Fruit fly (Drosophila melanogaster): Measurements from ENCODE around the gene CG9992.

The CG9992 gene

dm6 chrX:16384843-16385726, at the start of gene CG9992, which contains the start of gene CG4239:
Gene CG9992, minus strand, starts transcription at chrX:16384908.
Gene CG4239, plus strand, starts transcription at chrX:16385278.
- peak; percentile 73; the same call in 2 of the 3 replicates for TF ChIP-seq CG4496 (GFP tag; IDR thresholded peaks at IDR 0.05)
- TF ChIP-seq Ets98B (GFP tag; IDR thresholded peaks at IDR 0.05): peak; percentile 36; the same call in 1 of the 2 replicates
- peak; percentile 66; the same call in 1 of the 3 replicates for TF ChIP-seq fd96Ca (GFP tag; IDR thresholded peaks at IDR 0.05)
- TF ChIP-seq CG9948 (tag; optimal IDR thresholded peaks at IDR 0.05): peak; percentile 62
- peak; percentile 10 for TF ChIP-seq CG34367 (tag; optimal IDR thresholded peaks at IDR 0.05)
- peak; percentile 47 for TF ChIP-seq Snoo (tag; optimal IDR thresholded peaks at IDR 0.05)
- no peak for TF ChIP-seq rn (GFP tag; IDR thresholded peaks at IDR 0.05)
- no peak for TF ChIP-seq CG8159 (tag; optimal IDR thresholded peaks at IDR 0.05)
- TF ChIP-seq CG32121 (GFP tag; IDR thresholded peaks at IDR 0.05): peak; percentile 41; the same call in 1 of the 2 replicates
- TF ChIP-seq CG17806 (tag; optimal IDR thresholded peaks at IDR 0.05): peak; percentile 53
- peak; percentile 65 for TF ChIP-seq CG15710 (tag; optimal IDR thresholded peaks at IDR 0.05)

dm6 chrX:16428476-16428875, 43.8 kb upstream of the CG9992 start:
- TF ChIP-seq CG15710 (tag; optimal IDR thresholded peaks at IDR 0.05): no peak
- peak; percentile 71 for TF ChIP-seq EcR (GFP tag; optimal IDR thresholded peaks at IDR 0.05)

dm6 chrX:16427786-16428400, 43.2 kb upstream of the CG9992 start:
- TF ChIP-seq Snoo (tag; optimal IDR thresholded peaks at IDR 0.05) (no peak), CG15710 (tag; optimal IDR thresholded peaks at IDR 0.05) (no peak), gl (tag; optimal IDR thresholded peaks at IDR 0.05) (no peak), Pif1A (GFP tag; optimal IDR thresholded peaks at IDR 0.05) (no peak), CG8159 (tag; optimal IDR thresholded peaks at IDR 0.05) (peak; percentile 34), CG8301 (tag; optimal IDR thresholded peaks at IDR 0.05) (no peak), D1 (tag; optimal IDR thresholded peaks at IDR 0.05) (no peak), CG10348 (GFP tag; IDR thresholded peaks at IDR 0.05) (no peak), CG32121 (GFP tag; IDR thresholded peaks at IDR 0.05) (no peak), CG9948 (tag; optimal IDR thresholded peaks at IDR 0.05) (peak; percentile 4), fd96Ca (GFP tag; IDR thresholded peaks at IDR 0.05) (no peak), CG17806 (tag; optimal IDR thresholded peaks at IDR 0.05) (no peak), EcR (GFP tag; optimal IDR thresholded peaks at IDR 0.05) (no peak), CG12605 (GFP tag; IDR thresholded peaks at IDR 0.05) (no peak), Ets98B (GFP tag; IDR thresholded peaks at IDR 0.05) (no peak), Pif1B (GFP tag; optimal IDR thresholded peaks at IDR 0.05) (no peak)

dm6 chrX:16426478-16427052, 41.9 kb upstream of the CG9992 start:
- TF ChIP-seq CG9948 (tag; optimal IDR thresholded peaks at IDR 0.05) (no peak), Ets98B (GFP tag; IDR thresholded peaks at IDR 0.05) (no peak), Snoo (tag; optimal IDR thresholded peaks at IDR 0.05) (peak; percentile 4), rn (GFP tag; IDR thresholded peaks at IDR 0.05) (no peak), CG17806 (tag; optimal IDR thresholded peaks at IDR 0.05) (no peak), CG8301 (tag; optimal IDR thresholded peaks at IDR 0.05) (no peak), CG4496 (GFP tag; IDR thresholded peaks at IDR 0.05) (no peak), CG34367 (tag; optimal IDR thresholded peaks at IDR 0.05) (no peak), CG8159 (tag; optimal IDR thresholded peaks at IDR 0.05) (peak; percentile 97), CG15710 (tag; optimal IDR thresholded peaks at IDR 0.05) (peak; percentile 10), CG10348 (GFP tag; IDR thresholded peaks at IDR 0.05) (no peak), Pif1A (GFP tag; optimal IDR thresholded peaks at IDR 0.05) (no peak), CG32121 (GFP tag; IDR thresholded peaks at IDR 0.05) (no peak), EcR (GFP tag; optimal IDR thresholded peaks at IDR 0.05) (peak; percentile 33), CG14655 (GFP tag; optimal IDR thresholded peaks at IDR 0.05) (no peak), Pif1B (GFP tag; optimal IDR thresholded peaks at IDR 0.05) (no peak), fd96Ca (GFP tag; IDR thresholded peaks at IDR 0.05) (0 out of 3 replicates have a peak, but pooled peaks have one; percentile 7), CG12605 (GFP tag; IDR thresholded peaks at IDR 0.05) (no peak), gl (tag; optimal IDR thresholded peaks at IDR 0.05) (no peak), D1 (tag; optimal IDR thresholded peaks at IDR 0.05) (no peak), CG13204 (GFP tag; optimal IDR thresholded peaks at IDR 0.05) (no peak)

- peak; percentile 16 for TF ChIP-seq Snoo (tag; optimal IDR thresholded peaks at IDR 0.05)
- no peak for TF ChIP-seq CG14655 (GFP tag; optimal IDR thresholded peaks at IDR 0.05)
- peak; percentile 15 for TF ChIP-seq EcR (GFP tag; optimal IDR thresholded peaks at IDR 0.05)
- no peak for TF ChIP-seq rn (GFP tag; IDR thresholded peaks at IDR 0.05)
- no peak for TF ChIP-seq CG8301 (tag; optimal IDR thresholded peaks at IDR 0.05)
- no peak for TF ChIP-seq CG9948 (tag; optimal IDR thresholded peaks at IDR 0.05)
- TF ChIP-seq gl (tag; optimal IDR thresholded peaks at IDR 0.05): peak; percentile 1
- no peak for TF ChIP-seq D1 (tag; optimal IDR thresholded peaks at IDR 0.05)
- no peak for TF ChIP-seq CG15710 (tag; optimal IDR thresholded peaks at IDR 0.05)
- no peak for TF ChIP-seq CG17806 (tag; optimal IDR thresholded peaks at IDR 0.05)
- TF ChIP-seq Pif1A (GFP tag; optimal IDR thresholded peaks at IDR 0.05): no peak
- TF ChIP-seq CG10348 (GFP tag; IDR thresholded peaks at IDR 0.05): no peak
- TF ChIP-seq Ets98B (GFP tag; IDR thresholded peaks at IDR 0.05): peak; percentile 20; the same call in 1 of the 2 replicates
- TF ChIP-seq CG32121 (GFP tag; IDR thresholded peaks at IDR 0.05): peak; percentile 28; the same call in 1 of the 2 replicates
- peak; percentile 8 for TF ChIP-seq CG13204 (GFP tag; optimal IDR thresholded peaks at IDR 0.05)
- TF ChIP-seq CG12605 (GFP tag; IDR thresholded peaks at IDR 0.05): no peak
- no peak for TF ChIP-seq CG8159 (tag; optimal IDR thresholded peaks at IDR 0.05)
- TF ChIP-seq fd96Ca (GFP tag; IDR thresholded peaks at IDR 0.05): no peak
- no peak for TF ChIP-seq CG34367 (tag; optimal IDR thresholded peaks at IDR 0.05)
- TF ChIP-seq CG4496 (GFP tag; IDR thresholded peaks at IDR 0.05): no peak
- TF ChIP-seq Pif1B (GFP tag; optimal IDR thresholded peaks at IDR 0.05): peak; percentile 10
These were observed 40.4 kb upstream of the CG9992 start for dm6 chrX:16425145-16425544.

Data from whole organism, pupa.